ENCODE assay signal across 1 fruit fly cellular context in genomic region chr2L:5242194-5242914, dm6.
TF ChIP-seq lines count a peak whose summit lies in the region.

No protein-coding gene starts in this region.

TF ChIP-seq in whole organism, embryonic, 481 proteins besides CTCF, POLR2A, EP300 and RAD21 (continued from another document):
- TF ChIP-seq cwo (GFP tag; optimal IDR thresholded peaks at IDR 0.05; lab: Kevin White, UChicago) (peak; percentile 22), Drgx (GFP tag; IDR thresholded peaks at IDR 0.05; lab: Robert Waterston, UW) (no peak), Hr39 (optimal IDR thresholded peaks at IDR 0.05; lab: Kevin White, UChicago) (no peak), CG7839 (tag; optimal IDR thresholded peaks at IDR 0.05; lab: Kevin White, UChicago) (peak; percentile 41), CG18599 (GFP tag; optimal IDR thresholded peaks at IDR 0.05; lab: Kevin White, UChicago) (peak; percentile 20), yki (optimal IDR thresholded peaks at IDR 0.05; lab: Kevin White, UChicago) (no peak), caup (GFP tag; optimal IDR thresholded peaks at IDR 0.05; lab: Kevin White, UChicago; ENCODE audit: severe bottlenecking) (peak; percentile 23), CG3281 (GFP tag; optimal IDR thresholded peaks at IDR 0.05; lab: Kevin White, UChicago) (peak; percentile 1), sens (GFP tag; lab: Kevin White, UChicago) (peak; percentile 80), CG4707 (GFP tag; optimal IDR thresholded peaks at IDR 0.05; lab: Kevin White, UChicago) (no peak), slp2 (GFP tag; optimal IDR thresholded peaks at IDR 0.05; lab: Kevin White, UChicago) (no peak), CkIIα-i1 (GFP tag; IDR thresholded peaks at IDR 0.05; lab: Robert Waterston, UW) (no peak), Hmx (GFP tag; optimal IDR thresholded peaks at IDR 0.05; lab: Kevin White, UChicago) (no peak), Poxn (GFP tag; IDR thresholded peaks at IDR 0.05; lab: Robert Waterston, UW) (no peak), Awh (GFP tag; IDR thresholded peaks at IDR 0.05; lab: Robert Waterston, UW) (no peak), CG15269 (tag; optimal IDR thresholded peaks at IDR 0.05; lab: Kevin White, UChicago) (peak; percentile 42), Usf (GFP tag; optimal IDR thresholded peaks at IDR 0.05; lab: Kevin White, UChicago) (no peak), CG9876 (GFP tag; optimal IDR thresholded peaks at IDR 0.05; lab: Kevin White, UChicago) (no peak), gcm2 (GFP tag; optimal IDR thresholded peaks at IDR 0.05; lab: Kevin White, UChicago) (no peak), nau (GFP tag; optimal IDR thresholded peaks at IDR 0.05; lab: Kevin White, UChicago) (no peak), fu2 (GFP tag; optimal IDR thresholded peaks at IDR 0.05; lab: Kevin White, UChicago) (no peak), CG3995 (GFP tag; optimal IDR thresholded peaks at IDR 0.05; lab: Kevin White, UChicago) (no peak), CG2202 (tag; optimal IDR thresholded peaks at IDR 0.05; lab: Kevin White, UChicago) (no peak), sob (GFP tag; IDR thresholded peaks at IDR 0.05; lab: Robert Waterston, UW) (0 out of 2 replicates have a peak, but pooled peaks have one; percentile 11), Blimp-1 (GFP tag; optimal IDR thresholded peaks at IDR 0.05; lab: Kevin White, UChicago) (peak; percentile 9), jing (GFP tag; optimal IDR thresholded peaks at IDR 0.05; lab: Kevin White, UChicago) (no peak), CG3407 (GFP tag; optimal IDR thresholded peaks at IDR 0.05; lab: Kevin White, UChicago) (no peak), bowl (GFP tag; IDR thresholded peaks at IDR 0.05; lab: Robert Waterston, UW) (no peak), E2f2 (GFP tag; IDR thresholded peaks at IDR 0.05; lab: Robert Waterston, UW) (peak; percentile 16; the same call in 1 of the 2 replicates), kay (GFP tag; optimal IDR thresholded peaks at IDR 0.05; lab: Kevin White, UChicago) (no peak), lilli (GFP tag; optimal IDR thresholded peaks at IDR 0.05; lab: Kevin White, UChicago) (peak; percentile 12), kah (GFP tag; optimal IDR thresholded peaks at IDR 0.05; lab: Kevin White, UChicago) (no peak), ato (GFP tag; IDR thresholded peaks at IDR 0.05; lab: Robert Waterston, UW; ENCODE audit: partially characterized antibody) (no peak)
